Worm (Caenorhabditis elegans) whole organism, early embryonic: ENCODE data around the gene ZK84.4.

Source experiments
- B0310.2 ChIP-seq: sonication (generic microtip); optimal IDR thresholded peaks from 2 replicates; lab custom pipeline; 2016; ENCODE audit warnings: mild to moderate bottlenecking, missing genetic modification characterization, missing compliant biosample characterization
- F13C5.2 ChIP-seq: sonication (generic microtip); optimal IDR thresholded peaks from 2 replicates; lab custom pipeline; 2017; ENCODE audit warnings: mild to moderate bottlenecking, missing genetic modification characterization, inconsistent platforms, missing compliant biosample characterization
- aly-1 ChIP-seq: sonication (generic microtip); optimal IDR thresholded peaks from 2 replicates; lab custom pipeline; 2016; ENCODE audit warnings: missing genetic modification characterization, missing compliant biosample characterization
- ama-1 ChIP-seq: fragments of 150-350 bp; optimal IDR thresholded peaks from 2 replicates; lab custom pipeline; 2014
- ceh-13 ChIP-seq: fragments of 200-800 bp; sonication (Bioruptor generic); optimal IDR thresholded peaks from 2 replicates; lab custom pipeline; 2018; ENCODE audit warnings: mild to moderate bottlenecking, missing genetic modification characterization, missing compliant biosample characterization
- ceh-36 ChIP-seq: sonication (generic microtip); optimal IDR thresholded peaks from 2 replicates; lab custom pipeline; 2016; ENCODE audit warnings: missing genetic modification characterization, inconsistent platforms, missing compliant biosample characterization
- ets-7 ChIP-seq: sonication (generic microtip); optimal IDR thresholded peaks from 2 replicates; lab custom pipeline; 2016; ENCODE audit warnings: missing genotype, missing genetic modification characterization, missing compliant biosample characterization
- flt-1 ChIP-seq: fragments of 200-800 bp; sonication (Bioruptor generic); IDR thresholded peaks from 2 replicates; pipeline ENCODE4 v1.3.6; 2022; ENCODE audit warnings: missing genetic modification characterization, missing compliant biosample characterization
- hmbx-1 ChIP-seq: sonication (generic microtip); optimal IDR thresholded peaks from 2 replicates; lab custom pipeline; 2016; ENCODE audit warnings: mild to moderate bottlenecking, missing genetic modification characterization, missing compliant biosample characterization
- hmg-4 ChIP-seq: fragments of 200-800 bp; sonication (Bioruptor generic); optimal IDR thresholded peaks from 2 replicates; lab custom pipeline; 2018; ENCODE audit warnings: mild to moderate bottlenecking, missing genetic modification characterization, missing compliant biosample characterization
- hnd-1 ChIP-seq: sonication (generic microtip); optimal IDR thresholded peaks from 2 replicates; lab custom pipeline; 2016; ENCODE audit warnings: missing genetic modification characterization, missing compliant biosample characterization
- pes-1 ChIP-seq: fragments of 200-800 bp; sonication (Bioruptor generic); IDR thresholded peaks from 2 replicates; pipeline ENCODE4 v1.3.6; 2022; ENCODE audit warnings: missing genetic modification reagents, missing genetic modification characterization, missing compliant biosample characterization
- scrt-1 ChIP-seq: fragments of 200-800 bp; sonication (Bioruptor generic); IDR thresholded peaks from 2 replicates; pipeline ENCODE4 v1.3.6; 2022; ENCODE audit warnings: missing genetic modification characterization, missing compliant biosample characterization
- sea-1 ChIP-seq: fragments of 200-800 bp; sonication (Bioruptor generic); conservative IDR thresholded peaks from 2 replicates; pipeline ENCODE4 v1.3.6; 2022; ENCODE audit warnings: missing genetic modification characterization, missing compliant biosample characterization
- tbx-11 ChIP-seq: fragments of 200-800 bp; sonication (Bioruptor generic); IDR thresholded peaks from 2 replicates; pipeline ENCODE4 v1.3.6; 2022; ENCODE audit warnings: missing genetic modification characterization, missing compliant biosample characterization
- tbx-37 ChIP-seq: fragments of 200-800 bp; sonication (Bioruptor generic); conservative IDR thresholded peaks from 2 replicates; pipeline ENCODE4 v1.3.6; 2022; ENCODE audit warnings: missing genetic modification reagents, missing genetic modification characterization, missing compliant biosample characterization
- tra-4 ChIP-seq: sonication (generic microtip); optimal IDR thresholded peaks from 2 replicates; lab custom pipeline; 2017; ENCODE audit warnings: missing genetic modification characterization, missing compliant biosample characterization

Gene ZK84.4

DNA sequence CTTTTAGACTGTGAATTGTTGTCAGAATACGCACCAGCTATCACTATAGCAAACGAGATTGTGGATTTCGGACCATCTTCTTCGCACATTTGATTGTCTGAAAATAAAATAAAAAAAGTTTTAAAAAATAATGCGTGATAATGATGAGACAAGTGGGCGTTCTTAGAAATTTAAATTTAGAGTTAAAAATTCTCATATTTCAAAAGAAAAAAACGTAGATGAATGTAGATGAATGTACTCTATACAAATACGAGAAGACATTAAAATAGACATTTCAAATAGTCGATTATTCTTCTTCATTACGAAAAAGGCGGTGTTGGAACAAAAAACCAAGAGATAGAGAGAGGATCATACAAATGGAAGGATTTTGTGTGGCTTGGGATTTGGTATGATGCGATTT is 33.9 kb downstream of the ZK84.4 start, which contains the start of gene B0034.5:
Gene B0034.5, minus strand, starts transcription at position 101 of the 400 bp plus-strand sequence.
- TF ChIP-seq B0310.2 (tag; lab: Kevin White, UChicago) (no peak), flt-1 (GFP tag; lab: Robert Waterston, UW) (no peak), hmbx-1 (no peak), ama-1 (lab: Kevin White, UChicago) (no peak), ceh-36 (tag; lab: Kevin White, UChicago) (no peak), pes-1 (no peak), hmg-4 (GFP tag; lab: Kevin White, UChicago) (no peak), aly-1 (tag; lab: Kevin White, UChicago) (no peak), tbx-11 (GFP tag; lab: Robert Waterston, UW) (no peak), F13C5.2 (tag; lab: Kevin White, UChicago) (no peak), sea-1 (GFP tag; lab: Robert Waterston, UW) (no peak), hnd-1 (tag; lab: Kevin White, UChicago) (no peak), scrt-1 (GFP tag; lab: Robert Waterston, UW) (no peak), tra-4 (no peak), ceh-13 (GFP tag; lab: Kevin White, UChicago) (no peak), tbx-37 (no peak), ets-7 (no peak)

DNA sequence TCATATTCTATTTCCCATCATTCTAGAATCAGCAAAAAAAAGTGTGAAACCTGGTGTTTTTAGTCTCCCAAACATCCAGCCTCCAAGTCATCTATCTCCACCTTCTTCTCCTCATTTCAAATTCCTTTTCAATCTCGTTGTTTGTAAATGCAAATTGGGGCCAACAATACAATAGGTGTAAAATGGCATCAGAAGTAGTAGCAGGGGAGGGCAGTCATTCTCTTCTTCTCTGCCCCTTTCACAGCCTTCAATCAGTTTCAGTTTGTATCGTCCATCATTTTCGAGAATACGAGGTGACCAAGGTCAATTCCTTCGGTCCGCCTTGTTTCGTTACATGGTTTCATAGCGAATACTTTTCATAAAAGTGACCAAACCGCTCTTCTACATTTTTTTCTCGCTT is 39.5 kb downstream of the ZK84.4 start, which contains the start of gene B0034.4:
Gene B0034.4, minus strand, starts transcription at position 229 of the 400 bp plus-strand sequence.
- TF ChIP-seq ceh-36 (tag; lab: Kevin White, UChicago) = no peak
- no peak for TF ChIP-seq hmg-4 (GFP tag; lab: Kevin White, UChicago)
- TF ChIP-seq sea-1 (GFP tag; lab: Robert Waterston, UW) = no peak
- no peak for TF ChIP-seq scrt-1 (GFP tag; lab: Robert Waterston, UW)
- no peak for TF ChIP-seq ama-1 (lab: Kevin White, UChicago)
- TF ChIP-seq tbx-11 (GFP tag; lab: Robert Waterston, UW) = no peak
- no peak for TF ChIP-seq hnd-1 (tag; lab: Kevin White, UChicago)
- no peak for TF ChIP-seq tbx-37
- TF ChIP-seq hmbx-1 = no peak
- no peak for TF ChIP-seq aly-1 (tag; lab: Kevin White, UChicago)

DNA sequence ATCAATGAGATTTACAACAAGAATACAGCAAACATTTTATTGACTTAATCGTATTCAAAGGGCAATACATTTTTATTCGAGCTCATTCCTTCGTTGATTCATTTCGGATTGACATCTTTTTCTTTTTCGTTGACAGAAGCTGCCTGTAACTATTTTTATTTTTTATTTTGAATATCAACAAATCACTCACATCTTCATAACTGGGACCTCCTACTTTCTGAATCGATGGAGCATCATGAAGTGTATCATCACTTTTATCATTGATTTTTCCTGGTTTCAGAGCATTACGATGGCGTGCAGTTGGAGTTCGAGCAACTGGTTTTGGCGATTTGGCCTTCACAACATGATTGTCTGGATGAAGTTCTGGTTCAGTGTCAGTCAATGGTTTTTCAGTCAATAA is 40.8 kb downstream of the ZK84.4 start, which contains the start of gene B0034.1:
Gene B0034.1, plus strand, starts transcription at position 301 of the 400 bp plus-strand sequence.
- TF ChIP-seq ama-1 (lab: Kevin White, UChicago) (no peak), tra-4 (no peak), hmbx-1 (no peak), B0310.2 (tag; lab: Kevin White, UChicago) (no peak), ceh-36 (tag; lab: Kevin White, UChicago) (no peak), F13C5.2 (tag; lab: Kevin White, UChicago) (no peak), sea-1 (GFP tag; lab: Robert Waterston, UW) (no peak), pes-1 (no peak), aly-1 (tag; lab: Kevin White, UChicago) (no peak), hnd-1 (tag; lab: Kevin White, UChicago) (no peak), scrt-1 (GFP tag; lab: Robert Waterston, UW) (no peak), flt-1 (GFP tag; lab: Robert Waterston, UW) (no peak), ets-7 (no peak), hmg-4 (GFP tag; lab: Kevin White, UChicago) (no peak), tbx-37 (no peak), ceh-13 (GFP tag; lab: Kevin White, UChicago) (no peak)

DNA sequence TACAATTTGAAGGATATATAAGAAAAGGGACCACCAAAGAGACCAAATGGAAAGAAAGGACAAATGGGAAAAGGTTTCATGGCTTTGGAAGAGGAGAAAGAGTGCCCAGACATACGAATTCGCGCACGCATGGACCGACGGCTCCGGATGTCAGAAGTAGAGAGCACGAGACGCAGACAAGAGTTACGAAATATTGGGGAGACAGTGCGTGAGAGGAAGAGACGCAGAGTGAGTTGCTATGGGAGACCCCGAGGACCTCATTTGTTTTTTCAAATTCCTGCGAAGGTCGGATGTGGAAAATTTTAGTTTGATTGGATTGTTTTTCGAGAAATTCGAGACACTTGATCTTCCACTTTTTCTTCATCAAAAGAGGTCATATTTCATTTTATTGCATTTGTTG is 42.1 kb downstream of the ZK84.4 start:
- TF ChIP-seq B0310.2 (tag; lab: Kevin White, UChicago) (no peak), tra-4 (no peak), flt-1 (GFP tag; lab: Robert Waterston, UW) (no peak), ets-7 (peak; percentile 2), tbx-11 (GFP tag; lab: Robert Waterston, UW) (no peak), sea-1 (GFP tag; lab: Robert Waterston, UW) (no peak)

DNA sequence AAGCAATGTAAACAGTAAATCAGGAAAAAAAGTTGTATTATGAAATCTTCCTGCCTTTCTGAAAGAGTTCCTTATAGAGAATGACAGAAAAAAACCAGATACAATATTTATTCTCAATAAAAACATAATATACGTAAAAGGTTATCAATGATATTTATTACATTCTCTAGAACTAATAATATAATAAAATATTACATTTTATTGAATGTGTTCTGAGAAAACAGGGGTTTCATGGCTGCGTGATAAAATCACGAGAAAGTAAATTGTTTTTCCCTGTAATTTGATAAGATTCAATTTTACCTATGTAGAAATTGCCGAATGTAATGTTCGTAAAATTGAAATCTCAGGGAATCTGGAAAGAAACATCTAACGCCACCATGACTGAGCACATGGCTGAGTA is 43.8 kb downstream of the ZK84.4 start:
- TF ChIP-seq pes-1 = no peak
- TF ChIP-seq B0310.2 (tag; lab: Kevin White, UChicago) = no peak
- TF ChIP-seq ets-7 = no peak
- TF ChIP-seq ama-1 (lab: Kevin White, UChicago) = no peak
- TF ChIP-seq aly-1 (tag; lab: Kevin White, UChicago) = no peak
- no peak for TF ChIP-seq tbx-11 (GFP tag; lab: Robert Waterston, UW)
- no peak for TF ChIP-seq flt-1 (GFP tag; lab: Robert Waterston, UW)
- TF ChIP-seq scrt-1 (GFP tag; lab: Robert Waterston, UW) = no peak
- no peak for TF ChIP-seq sea-1 (GFP tag; lab: Robert Waterston, UW)
- no peak for TF ChIP-seq ceh-36 (tag; lab: Kevin White, UChicago)
- TF ChIP-seq hmg-4 (GFP tag; lab: Kevin White, UChicago) = no peak
- TF ChIP-seq F13C5.2 (tag; lab: Kevin White, UChicago) = no peak
- TF ChIP-seq hnd-1 (tag; lab: Kevin White, UChicago) = no peak
- TF ChIP-seq tra-4 = no peak

DNA sequence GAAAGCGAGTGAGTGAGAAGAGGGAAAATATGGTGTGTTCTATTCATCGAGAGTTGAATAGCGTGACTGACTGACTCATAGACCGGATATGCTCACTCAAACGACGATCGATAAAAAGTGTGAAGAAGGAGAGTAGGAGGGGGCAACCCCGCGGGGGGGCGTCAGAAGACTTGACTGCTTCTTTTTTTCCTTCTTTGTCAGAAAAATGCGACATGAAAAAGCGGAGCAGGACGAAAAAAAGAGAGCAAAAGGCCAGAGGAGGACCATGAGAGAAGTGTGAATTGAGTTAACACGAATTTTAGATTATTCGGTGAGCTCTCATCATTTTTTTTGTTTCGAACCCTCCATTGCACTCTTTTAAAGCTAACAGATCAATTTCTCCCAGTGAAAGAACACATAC is 46.4 kb downstream of the ZK84.4 start:
- TF ChIP-seq tra-4 = no peak
- no peak for TF ChIP-seq flt-1 (GFP tag; lab: Robert Waterston, UW)
- TF ChIP-seq ceh-36 (tag; lab: Kevin White, UChicago) = no peak
- no peak for TF ChIP-seq scrt-1 (GFP tag; lab: Robert Waterston, UW)
- TF ChIP-seq hmg-4 (GFP tag; lab: Kevin White, UChicago) = no peak
- no peak for TF ChIP-seq ceh-13 (GFP tag; lab: Kevin White, UChicago)
- TF ChIP-seq ama-1 (lab: Kevin White, UChicago) = no peak
- TF ChIP-seq pes-1 = no peak
- no peak for TF ChIP-seq aly-1 (tag; lab: Kevin White, UChicago)
- no peak for TF ChIP-seq sea-1 (GFP tag; lab: Robert Waterston, UW)
- no peak for TF ChIP-seq B0310.2 (tag; lab: Kevin White, UChicago)
- no peak for TF ChIP-seq tbx-37
- no peak for TF ChIP-seq hnd-1 (tag; lab: Kevin White, UChicago)
- no peak for TF ChIP-seq ets-7
- TF ChIP-seq hmbx-1 = no peak
- TF ChIP-seq F13C5.2 (tag; lab: Kevin White, UChicago) = no peak

DNA sequence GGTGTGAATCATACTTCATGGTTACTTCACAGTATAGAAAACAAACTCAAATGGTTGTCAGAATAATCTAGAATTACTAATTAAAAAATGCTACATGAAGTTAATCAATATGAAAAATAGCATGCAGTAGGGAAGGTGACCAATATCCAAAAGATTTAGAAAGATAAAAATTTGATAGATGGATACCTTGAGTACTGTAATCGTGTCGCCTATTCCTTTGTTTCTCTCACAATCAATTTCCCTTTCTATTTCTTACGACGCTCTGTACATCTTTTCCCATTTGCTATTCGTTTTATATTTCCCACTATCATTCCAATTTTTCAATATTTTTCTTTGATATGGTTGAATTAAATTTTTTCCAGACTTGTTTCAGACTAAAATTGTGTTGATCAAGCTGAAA is 47.5 kb downstream of the ZK84.4 start, which contains the start of gene B0034.7:
Gene B0034.7, plus strand, starts transcription at position 301 of the 400 bp plus-strand sequence.
- TF ChIP-seq ama-1 (lab: Kevin White, UChicago) (no peak), hmbx-1 (no peak)
